Worm (Caenorhabditis elegans): ENCODE results near the gene C10B5.3.

C10B5.3 gene

DNA sequence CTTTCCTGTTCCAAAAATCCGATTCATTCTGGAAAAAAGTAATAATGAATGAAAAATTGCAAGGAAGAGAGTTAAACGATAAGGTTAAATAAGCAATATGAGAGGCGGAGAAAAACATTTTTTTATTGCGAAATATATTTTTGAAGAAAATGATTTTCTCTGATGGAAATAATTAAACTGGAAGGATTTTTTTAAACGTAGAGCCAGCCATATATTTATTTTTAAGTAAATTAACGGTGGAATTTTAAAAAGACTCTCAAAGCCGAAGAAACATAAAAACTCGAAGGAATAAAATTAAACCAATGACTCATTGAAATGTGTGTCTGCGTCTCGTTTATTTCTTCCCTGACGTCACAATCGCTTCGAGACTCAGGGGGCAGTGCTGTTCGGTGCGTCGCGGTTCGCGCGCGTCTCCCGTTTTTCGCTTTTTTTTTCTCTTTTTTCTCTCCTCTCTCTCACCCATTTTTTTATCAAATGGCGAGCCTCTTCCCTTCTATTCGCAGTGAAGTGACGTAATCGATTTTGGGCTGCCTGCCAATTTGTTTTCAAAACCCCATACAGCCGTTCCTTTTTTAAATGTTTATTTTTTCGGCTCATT lies 18.2 kb upstream of the C10B5.3 start, which contains the start of gene vps-60:
Gene vps-60, minus strand, starts transcription at position 30 of the 598 bp plus-strand sequence.
- peak; percentile 86 for TF ChIP-seq nhr-10 (tag; optimal IDR thresholded peaks at IDR 0.05)
- TF ChIP-seq ZK546.5 (tag; optimal IDR thresholded peaks at IDR 0.05): no peak
- TF ChIP-seq hlh-30 (tag; optimal IDR thresholded peaks at IDR 0.05; ENCODE audit: insufficient read depth): peak; percentile 93
- peak; percentile 79 for TF ChIP-seq unc-130 (GFP tag; optimal IDR thresholded peaks at IDR 0.05)
- TF ChIP-seq Y105C5A.15 (GFP tag; IDR thresholded peaks at IDR 0.05): no peak
- peak; percentile 18 for TF ChIP-seq snpc-4 (tag; optimal IDR thresholded peaks at IDR 0.05)
- TF ChIP-seq snpc-1.2 (GFP tag; IDR thresholded peaks at IDR 0.05): no peak
- TF ChIP-seq daf-19 (GFP tag; conservative IDR thresholded peaks at IDR 0.05): no peak
- peak; percentile 84 for TF ChIP-seq T20F7.1 (GFP tag; optimal IDR thresholded peaks at IDR 0.05)
- TF ChIP-seq ztf-11 (tag; optimal IDR thresholded peaks at IDR 0.05): no peak
- TF ChIP-seq ama-1 (optimal IDR thresholded peaks at IDR 0.05): peak; percentile 50
- peak; percentile 90 for TF ChIP-seq jun-1 (tag; optimal IDR thresholded peaks at IDR 0.05)
- TF ChIP-seq lin-38 (GFP tag; IDR thresholded peaks at IDR 0.05): peak; percentile 77
- TF ChIP-seq zag-1 (tag; optimal IDR thresholded peaks at IDR 0.05): no peak
- TF ChIP-seq arid-1 (GFP tag; conservative IDR thresholded peaks at IDR 0.05): peak; percentile 85
- TF ChIP-seq sdz-12 (GFP tag; optimal IDR thresholded peaks at IDR 0.05): peak; percentile 30
- TF ChIP-seq F44E2.7 (GFP tag; IDR thresholded peaks at IDR 0.05): no peak
- TF ChIP-seq ceh-82 (tag; optimal IDR thresholded peaks at IDR 0.05): no peak
- no peak for TF ChIP-seq unc-39 (tag; optimal IDR thresholded peaks at IDR 0.05)
- TF ChIP-seq Y48G9A.11 (GFP tag; IDR thresholded peaks at IDR 0.05): peak; percentile 54; the same call in 1 of the 2 replicates
- no peak for TF ChIP-seq spr-3 (GFP tag; optimal IDR thresholded peaks at IDR 0.05)
- TF ChIP-seq ces-1 (GFP tag; optimal IDR thresholded peaks at IDR 0.05): peak; percentile 35
- peak; percentile 98 for TF ChIP-seq dve-1 (tag; optimal IDR thresholded peaks at IDR 0.05; ENCODE audit: insufficient read depth)
- peak; percentile 69 for TF ChIP-seq F37D6.2 (tag; optimal IDR thresholded peaks at IDR 0.05)
- TF ChIP-seq daf-16 (GFP tag; optimal IDR thresholded peaks at IDR 0.05): peak; percentile 26 to 53
- peak; percentile 91 for TF ChIP-seq daf-16 (tag; optimal IDR thresholded peaks at IDR 0.05)
- peak; percentile 22 for TF ChIP-seq fos-1 (tag; optimal IDR thresholded peaks at IDR 0.05)
- TF ChIP-seq mdt-29 (GFP tag; IDR thresholded peaks at IDR 0.05): no peak
- TF ChIP-seq dpl-1 (GFP tag; optimal IDR thresholded peaks at IDR 0.05): peak; percentile 82
- TF ChIP-seq lin-13 (GFP tag; optimal IDR thresholded peaks at IDR 0.05): peak; percentile 81
- peak; percentile 76; the same call in 1 of the 2 replicates for TF ChIP-seq lin-29 (GFP tag; IDR thresholded peaks at IDR 0.05)
- peak; percentile 85 for TF ChIP-seq T26A8.4 (GFP tag; IDR thresholded peaks at IDR 0.05)
- peak; percentile 89 for TF ChIP-seq ceh-20 (GFP tag; IDR thresholded peaks at IDR 0.05)
- no peak for TF ChIP-seq ceh-44 (GFP tag; IDR thresholded peaks at IDR 0.05)
- peak; percentile 17 to 84 for TF ChIP-seq mdl-1 (tag; optimal IDR thresholded peaks at IDR 0.05)
- no peak for TF ChIP-seq daf-12 (tag; optimal IDR thresholded peaks at IDR 0.05)
- peak; percentile 56 for TF ChIP-seq vab-7 (GFP tag; IDR thresholded peaks at IDR 0.05)
- 0 out of 2 replicates have a peak, but pooled peaks have one; percentile 29 for TF ChIP-seq nhr-41 (GFP tag; IDR thresholded peaks at IDR 0.05)
- no peak for TF ChIP-seq madf-5 (GFP tag; IDR thresholded peaks at IDR 0.05)
- TF ChIP-seq ztf-7 (tag; optimal IDR thresholded peaks at IDR 0.05): peak; percentile 49
- TF ChIP-seq hlh-11 (tag; optimal IDR thresholded peaks at IDR 0.05): peak; percentile 97
- peak; percentile 94 for TF ChIP-seq nhr-25 (tag; optimal IDR thresholded peaks at IDR 0.05; ENCODE audit: borderline replicate concordance, insufficient read depth)
- TF ChIP-seq dmd-8 (GFP tag; IDR thresholded peaks at IDR 0.05): no peak
- no peak for TF ChIP-seq D1046.2 (GFP tag; IDR thresholded peaks at IDR 0.05)
- TF ChIP-seq ceh-32 (tag; optimal IDR thresholded peaks at IDR 0.05; ENCODE audit: poor library complexity): no peak
- no peak for TF ChIP-seq daf-8 (GFP tag; IDR thresholded peaks at IDR 0.05)
- no peak for TF ChIP-seq R02D3.7 (tag; optimal IDR thresholded peaks at IDR 0.05)
- peak; percentile 55; the same call in 1 of the 2 replicates for TF ChIP-seq zfp-3 (GFP tag; conservative IDR thresholded peaks at IDR 0.05)
- TF ChIP-seq ceh-62 (tag; optimal IDR thresholded peaks at IDR 0.05): no peak
- no peak for TF ChIP-seq F26F4.8 (GFP tag; conservative IDR thresholded peaks at IDR 0.05)
- peak; percentile 86 for TF ChIP-seq ctbp-1 (GFP tag; IDR thresholded peaks at IDR 0.05)

Data from whole organism, L4 larva.